Fruit fly (Drosophila melanogaster): Measurements from ENCODE around the gene CG31913.

DNA sequence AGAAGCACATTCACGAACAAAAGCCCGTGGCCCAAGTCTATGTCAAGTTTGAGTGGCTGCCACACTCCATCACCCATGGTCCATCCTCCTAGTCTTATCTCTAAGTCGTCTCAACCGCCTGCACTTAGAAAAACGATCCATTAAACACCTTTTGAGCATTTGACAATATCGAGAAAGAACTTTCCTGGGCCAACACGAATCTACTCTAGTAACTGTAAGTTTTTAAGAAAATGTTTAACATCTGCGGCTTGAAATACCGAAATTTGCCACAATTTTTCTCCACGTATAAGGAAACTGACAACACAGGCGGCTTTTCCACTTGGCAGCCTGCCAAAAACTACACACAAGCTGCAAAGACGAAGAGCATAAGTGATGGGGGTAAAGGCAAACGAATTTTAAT, 11.4 kb downstream of the CG31913 start:
- TF ChIP-seq CTCF (optimal IDR thresholded peaks at IDR 0.05) (no peak), CG8478 (optimal IDR thresholded peaks at IDR 0.05) (no peak)
